Worm (Caenorhabditis elegans): ENCODE results near the gene nkat-3.

- no peak for TF ChIP-seq tbx-2 (tag; optimal IDR thresholded peaks at IDR 0.05)
- no peak for TF ChIP-seq pqm-1 (tag; optimal IDR thresholded peaks at IDR 0.05)
- no peak for TF ChIP-seq dve-1 (tag; optimal IDR thresholded peaks at IDR 0.05)
- no peak for TF ChIP-seq elt-2 (tag; optimal IDR thresholded peaks at IDR 0.05)
- no peak for TF ChIP-seq fax-1 (tag; optimal IDR thresholded peaks at IDR 0.05)
- no peak for TF ChIP-seq ceh-22 (tag; optimal IDR thresholded peaks at IDR 0.05)
Observed at ce11 chrX:15434922-15435321, 6.6 kb upstream of the nkat-3 start.
